Fruit fly (Drosophila melanogaster) whole organism, prepupa: Measurements from ENCODE around the gene sra.

Experiments
- Blimp-1 ChIP-seq: fragments of 200-800 bp; sonication (Bioruptor generic); optimal IDR thresholded peaks from 3 replicates; lab custom pipeline; 2017; ENCODE audit warnings: missing biosample characterization, missing genetic modification characterization, mild to moderate bottlenecking, moderate library complexity, missing genetic modification reagents
- CG10631 ChIP-seq: fragments of 200-800 bp; sonication (Bioruptor generic); optimal IDR thresholded peaks from 2 replicates; lab custom pipeline; 2016; ENCODE audit warnings: missing biosample characterization, missing genetic modification characterization
- CG10669 ChIP-seq: fragments of 200-800 bp; sonication (Bioruptor generic); optimal IDR thresholded peaks from 3 replicates; lab custom pipeline; 2018; ENCODE audit warnings: missing biosample characterization, mild to moderate bottlenecking, missing genetic modification characterization, moderate library complexity
- CG11762 ChIP-seq: fragments of 200-800 bp; sonication (Bioruptor generic); optimal IDR thresholded peaks from 3 replicates; lab custom pipeline; 2016; ENCODE audit warnings: missing biosample characterization, missing genetic modification characterization; ENCODE audit not compliant: insufficient read depth
- CG11902 ChIP-seq: fragments of 200-800 bp; sonication (Bioruptor generic); optimal IDR thresholded peaks from 3 replicates; lab custom pipeline; 2016; ENCODE audit warnings: missing biosample characterization, missing genetic modification characterization
- CG15336 ChIP-seq: fragments of 200-800 bp; sonication (Bioruptor generic); IDR thresholded peaks from 2 replicates; pipeline ENCODE4 v1.3.6; 2022; ENCODE audit warnings: missing biosample characterization, missing genetic modification characterization
- CG1621 ChIP-seq: fragments of 200-800 bp; sonication (Bioruptor generic); optimal IDR thresholded peaks from 3 replicates; lab custom pipeline; 2018; ENCODE audit warnings: missing biosample characterization, mild to moderate bottlenecking, missing genetic modification characterization
- CG16779 ChIP-seq: fragments of 200-800 bp; sonication (Bioruptor generic); optimal IDR thresholded peaks from 3 replicates; lab custom pipeline; 2017; ENCODE audit warnings: missing biosample characterization, mild to moderate bottlenecking, missing genetic modification characterization
- CG3032 ChIP-seq: fragments of 200-800 bp; optimal IDR thresholded peaks from 2 replicates; lab custom pipeline; 2019; ENCODE audit warnings: missing biosample characterization, mild to moderate bottlenecking, missing genetic modification characterization, moderate library complexity
- CG31627 ChIP-seq: fragments of 200-800 bp; sonication (Bioruptor generic); optimal IDR thresholded peaks from 3 replicates; lab custom pipeline; 2016; ENCODE audit warnings: missing biosample characterization, missing genetic modification characterization
- CG32006 ChIP-seq: fragments of 200-800 bp; sonication (Bioruptor generic); optimal IDR thresholded peaks from 3 replicates; lab custom pipeline; 2017; ENCODE audit warnings: missing biosample characterization, mild to moderate bottlenecking, missing genetic modification characterization
- CG34406 ChIP-seq: fragments of 200-800 bp; sonication (Bioruptor generic); optimal IDR thresholded peaks from 3 replicates; lab custom pipeline; 2016; ENCODE audit warnings: missing biosample characterization, missing genetic modification characterization
- CG3919 ChIP-seq: fragments of 200-800 bp; sonication (Bioruptor generic); optimal IDR thresholded peaks from 3 replicates; lab custom pipeline; 2016; ENCODE audit warnings: missing biosample characterization, missing genetic modification characterization
- CG4318 ChIP-seq: fragments of 200-800 bp; sonication (Bioruptor generic); optimal IDR thresholded peaks from 3 replicates; lab custom pipeline; 2017; ENCODE audit warnings: missing biosample characterization, mild to moderate bottlenecking, missing genetic modification characterization
- CG6163 ChIP-seq: fragments of 200-800 bp; sonication (Bioruptor generic); IDR thresholded peaks from 3 replicates; pipeline ENCODE4 v1.3.6; 2022; ENCODE audit warnings: missing biosample characterization, missing genetic modification characterization
- CG6276 ChIP-seq: fragments of 200-800 bp; sonication (Bioruptor generic); optimal IDR thresholded peaks from 2 replicates; lab custom pipeline; 2017; ENCODE audit warnings: missing biosample characterization, mild to moderate bottlenecking, missing genetic modification characterization
- CG6792 ChIP-seq: fragments of 200-800 bp; sonication (Bioruptor generic); optimal IDR thresholded peaks from 3 replicates; lab custom pipeline; 2016; ENCODE audit warnings: missing biosample characterization, missing genetic modification characterization
- CG6808 ChIP-seq: fragments of 200-800 bp; sonication (Bioruptor generic); optimal IDR thresholded peaks from 3 replicates; lab custom pipeline; 2017; ENCODE audit warnings: missing biosample characterization, missing genetic modification characterization, mild to moderate bottlenecking, moderate library complexity, missing genetic modification reagents
- CG6854 ChIP-seq: fragments of 200-800 bp; sonication (Bioruptor generic); optimal IDR thresholded peaks from 2 replicates; lab custom pipeline; 2017; ENCODE audit warnings: missing biosample characterization, mild to moderate bottlenecking, missing genetic modification characterization
- CG8119 ChIP-seq: fragments of 200-800 bp; sonication (Bioruptor generic); IDR thresholded peaks from 3 replicates; pipeline ENCODE4 v1.3.6; 2022; ENCODE audit warnings: missing biosample characterization, missing genetic modification characterization
- CG8319 ChIP-seq: fragments of 200-800 bp; sonication (Bioruptor generic); optimal IDR thresholded peaks from 3 replicates; lab custom pipeline; 2016; ENCODE audit warnings: missing biosample characterization, missing genetic modification characterization
- CG8632 ChIP-seq: fragments of 200-800 bp; sonication (Bioruptor generic); optimal IDR thresholded peaks from 3 replicates; lab custom pipeline; 2016; ENCODE audit warnings: missing biosample characterization, missing genetic modification characterization
- CG9139 ChIP-seq: fragments of 200-800 bp; sonication (Bioruptor generic); optimal IDR thresholded peaks from 3 replicates; lab custom pipeline; 2017; ENCODE audit warnings: missing biosample characterization, mild to moderate bottlenecking, missing genetic modification characterization
- Eip78C ChIP-seq: fragments of 200-800 bp; sonication (Bioruptor generic); peaks from one replicate; lab custom pipeline; 2016; ENCODE audit warnings: missing biosample characterization, missing genetic modification characterization
- Eip93F ChIP-seq: fragments of 200-800 bp; sonication (Bioruptor generic); optimal IDR thresholded peaks from 2 replicates; lab custom pipeline; 2016; ENCODE audit warnings: missing biosample characterization, mild to moderate bottlenecking, missing genetic modification characterization
- Gug ChIP-seq: fragments of 200-800 bp; sonication (Bioruptor generic); IDR thresholded peaks from 2 replicates; pipeline ENCODE4 v1.3.6; 2022; ENCODE audit warnings: missing biosample characterization, missing genetic modification characterization
- Hr38 ChIP-seq: sonication (Bioruptor generic); optimal IDR thresholded peaks from 2 replicates; lab custom pipeline; 2016; ENCODE audit warnings: missing biosample characterization, missing genetic modification characterization
- Hr39 ChIP-seq: fragments of 200-800 bp; sonication (Bioruptor generic); optimal IDR thresholded peaks from 2 replicates; lab custom pipeline; 2016; ENCODE audit warnings: missing biosample characterization, missing genetic modification characterization
- Hr4 ChIP-seq: fragments of 200-800 bp; sonication (Bioruptor generic); optimal IDR thresholded peaks from 3 replicates; lab custom pipeline; 2016; ENCODE audit warnings: missing biosample characterization, missing genetic modification characterization
- Lpt ChIP-seq: fragments of 200-800 bp; sonication (Bioruptor generic); optimal IDR thresholded peaks from 3 replicates; lab custom pipeline; 2016; ENCODE audit warnings: missing biosample characterization, missing genetic modification characterization
- OdsH ChIP-seq: fragments of 200-800 bp; sonication (Bioruptor generic); optimal IDR thresholded peaks from 3 replicates; lab custom pipeline; 2016; ENCODE audit warnings: missing biosample characterization, missing genetic modification characterization
- Sox102F ChIP-seq: fragments of 200-800 bp; sonication (Bioruptor generic); optimal IDR thresholded peaks from 2 replicates; lab custom pipeline; 2016; ENCODE audit warnings: missing biosample characterization, mild to moderate bottlenecking, missing genetic modification characterization
- achi ChIP-seq: fragments of 200-800 bp; sonication (Bioruptor generic); optimal IDR thresholded peaks from 3 replicates; lab custom pipeline; 2016; ENCODE audit warnings: missing biosample characterization, missing genetic modification characterization
- acj6 ChIP-seq: fragments of 200-800 bp; sonication (Bioruptor generic); optimal IDR thresholded peaks from 3 replicates; lab custom pipeline; 2016; ENCODE audit warnings: missing biosample characterization, missing genetic modification characterization
- cyc ChIP-seq: fragments of 200-800 bp; sonication (Bioruptor generic); optimal IDR thresholded peaks from 3 replicates; lab custom pipeline; 2016; ENCODE audit warnings: missing biosample characterization, missing genetic modification characterization
- dac ChIP-seq: fragments of 200-800 bp; sonication (Bioruptor generic); optimal IDR thresholded peaks from 2 replicates; lab custom pipeline; 2017; ENCODE audit warnings: missing biosample characterization, mild to moderate bottlenecking, missing genetic modification characterization
- dsx ChIP-seq: fragments of 200-800 bp; optimal IDR thresholded peaks from 3 replicates; lab custom pipeline; 2019; ENCODE audit warnings: missing biosample characterization, mild to moderate bottlenecking, missing genetic modification characterization, moderate library complexity; ENCODE audit not compliant: poor library complexity, severe bottlenecking
- eg ChIP-seq: fragments of 200-800 bp; sonication (Bioruptor generic); IDR thresholded peaks from 3 replicates; pipeline ENCODE4 v1.3.6; 2022; ENCODE audit warnings: missing biosample characterization, missing genetic modification characterization
- esn ChIP-seq: fragments of 200-800 bp; sonication (Bioruptor generic); optimal IDR thresholded peaks from 2 replicates; lab custom pipeline; 2016; ENCODE audit warnings: missing biosample characterization, mild to moderate bottlenecking, missing genetic modification characterization, moderate library complexity
- fd59A ChIP-seq: fragments of 200-800 bp; sonication (Bioruptor generic); optimal IDR thresholded peaks from 2 replicates; lab custom pipeline; 2017; ENCODE audit warnings: missing biosample characterization, mild to moderate bottlenecking, missing genetic modification characterization, missing genetic modification reagents
- fd85E ChIP-seq: fragments of 200-800 bp; sonication (Bioruptor generic); optimal IDR thresholded peaks from 3 replicates; lab custom pipeline; 2016; ENCODE audit warnings: missing biosample characterization, missing genetic modification characterization
- fkh ChIP-seq: fragments of 200-800 bp; sonication (Bioruptor generic); optimal IDR thresholded peaks from 3 replicates; lab custom pipeline; 2017; ENCODE audit warnings: missing biosample characterization, mild to moderate bottlenecking, missing genetic modification characterization, moderate library complexity
- lz ChIP-seq: fragments of 200-800 bp; sonication (Bioruptor generic); optimal IDR thresholded peaks from 3 replicates; lab custom pipeline; 2016; ENCODE audit warnings: missing biosample characterization, missing genetic modification characterization
- net ChIP-seq: fragments of 200-800 bp; sonication (Bioruptor generic); optimal IDR thresholded peaks from 3 replicates; lab custom pipeline; 2016; ENCODE audit warnings: missing biosample characterization, missing genetic modification characterization
- pdm3 ChIP-seq: fragments of 200-800 bp; sonication (Bioruptor generic); optimal IDR thresholded peaks from 3 replicates; lab custom pipeline; 2016; ENCODE audit warnings: missing biosample characterization, missing genetic modification characterization
- topi ChIP-seq: fragments of 200-800 bp; sonication (Bioruptor generic); optimal IDR thresholded peaks from 3 replicates; lab custom pipeline; 2016; ENCODE audit warnings: missing biosample characterization, missing genetic modification characterization
- vri ChIP-seq: fragments of 200-800 bp; sonication (Bioruptor generic); optimal IDR thresholded peaks from 3 replicates; lab custom pipeline; 2016; ENCODE audit warnings: missing biosample characterization, mild to moderate bottlenecking, missing genetic modification characterization

The sra gene

dm6 chr3R:16152369-16152768 is 34.4 kb upstream of the sra start:
- TF ChIP-seq fd59A (GFP tag; lab: Kevin White, UChicago), result no peak
- no peak for TF ChIP-seq Hr39 (GFP tag; lab: Kevin White, UChicago)
- TF ChIP-seq fkh, result no peak
- no peak for TF ChIP-seq eg (GFP tag; lab: Robert Waterston, UW)
- no peak for TF ChIP-seq Hr38
- no peak for TF ChIP-seq Sox102F (GFP tag; lab: Kevin White, UChicago)
- TF ChIP-seq dac (GFP tag; lab: Kevin White, UChicago), result no peak

- no peak for TF ChIP-seq CG6792 (GFP tag; lab: Kevin White, UChicago)
- no peak for TF ChIP-seq CG8319 (GFP tag; lab: Kevin White, UChicago)
- TF ChIP-seq esn, result no peak
- TF ChIP-seq achi, result no peak
- no peak for TF ChIP-seq lz (GFP tag; lab: Kevin White, UChicago)
Measured at dm6 chr3R:16153356-16153905, 33.4 kb upstream of the sra start.

dm6 chr3R:16154263-16154662 is 32.5 kb upstream of the sra start:
- TF ChIP-seq CG8119 (GFP tag; lab: Robert Waterston, UW), result peak; percentile 50; the same call in 2 of the 3 replicates
- peak; percentile 59 for TF ChIP-seq CG34406 (GFP tag; lab: Kevin White, UChicago)
- TF ChIP-seq CG3032 (tag; lab: Kevin White, UChicago), result peak; percentile 1
- peak; percentile 26 for TF ChIP-seq CG32006 (GFP tag; lab: Kevin White, UChicago)
- peak; percentile 89 for TF ChIP-seq eg (GFP tag; lab: Robert Waterston, UW)
- peak; percentile 54 for TF ChIP-seq Sox102F (GFP tag; lab: Kevin White, UChicago)
- TF ChIP-seq lz (GFP tag; lab: Kevin White, UChicago), result peak; percentile 20
- TF ChIP-seq esn, result peak; percentile 48
- TF ChIP-seq fd85E, result no peak
- TF ChIP-seq CG16779 (tag; lab: Kevin White, UChicago), result peak; percentile 24
- peak; percentile 41 for TF ChIP-seq OdsH (GFP tag; lab: Kevin White, UChicago)
- TF ChIP-seq dac (GFP tag; lab: Kevin White, UChicago), result no peak
- no peak for TF ChIP-seq CG9139
- peak; percentile 38 for TF ChIP-seq Lpt (GFP tag; lab: Kevin White, UChicago)
- TF ChIP-seq Eip78C (GFP tag; lab: Kevin White, UChicago), result peak; percentile 73
- no peak for TF ChIP-seq CG11902 (GFP tag; lab: Kevin White, UChicago)
- TF ChIP-seq CG10669 (GFP tag; lab: Kevin White, UChicago), result no peak
- TF ChIP-seq Hr4 (GFP tag; lab: Kevin White, UChicago), result no peak
- no peak for TF ChIP-seq cyc (GFP tag; lab: Kevin White, UChicago)
- peak; percentile 37 for TF ChIP-seq acj6 (GFP tag; lab: Kevin White, UChicago)
- TF ChIP-seq vri, result peak; percentile 77
- no peak for TF ChIP-seq CG8319 (GFP tag; lab: Kevin White, UChicago)
- TF ChIP-seq Blimp-1 (GFP tag; lab: Kevin White, UChicago), result no peak
- peak; percentile 49 for TF ChIP-seq CG6276 (GFP tag; lab: Kevin White, UChicago)
- peak; percentile 43 for TF ChIP-seq CG10631 (GFP tag; lab: Kevin White, UChicago)
- peak; percentile 4 for TF ChIP-seq CG6808
- TF ChIP-seq CG11762, result peak; percentile 10
- peak; percentile 73 for TF ChIP-seq CG15336
- peak; percentile 49 for TF ChIP-seq achi
- peak; percentile 4 for TF ChIP-seq pdm3 (GFP tag; lab: Kevin White, UChicago)
- TF ChIP-seq CG8632 (GFP tag; lab: Kevin White, UChicago), result peak; percentile 64
- peak; percentile 4 for TF ChIP-seq CG31627 (GFP tag; lab: Kevin White, UChicago)
- TF ChIP-seq dsx, result no peak
- no peak for TF ChIP-seq Gug
- no peak for TF ChIP-seq CG1621
- peak; percentile 62 for TF ChIP-seq net
- TF ChIP-seq CG4318 (GFP tag; lab: Kevin White, UChicago), result no peak
- peak; percentile 38 for TF ChIP-seq topi
- peak; percentile 6 for TF ChIP-seq CG6854 (GFP tag; lab: Kevin White, UChicago)
- peak; percentile 81 for TF ChIP-seq CG6163 (GFP tag; lab: Robert Waterston, UW)
- TF ChIP-seq Eip93F, result no peak
- TF ChIP-seq CG3919, result peak; percentile 39
